Worm (Caenorhabditis elegans) whole organism, midembryonic: ENCODE measurements around the gene C17B7.9.
"Not testable (repeated sequence)": the region's sequence is repeated elsewhere in the genome, so short reads cannot be mapped to it uniquely, and the experiment has no call there.

ENCODE experiments used
- T22C8.4 ChIP-seq: fragments of 200-800 bp; sonication (Bioruptor generic); IDR thresholded peaks from 2 replicates; pipeline ENCODE4 v1.3.6; 2022; ENCODE audit warnings: missing genetic modification characterization, missing compliant biosample characterization
- cog-1 ChIP-seq: sonication (generic microtip); optimal IDR thresholded peaks from 2 replicates; lab custom pipeline; 2016; ENCODE audit warnings: missing genetic modification characterization, missing compliant biosample characterization
- flt-1 ChIP-seq: fragments of 200-800 bp; sonication (Bioruptor generic); IDR thresholded peaks from 2 replicates; pipeline ENCODE4 v1.3.6; 2022; ENCODE audit warnings: missing genetic modification characterization, missing compliant biosample characterization
- klf-2 ChIP-seq: fragments of 200-800 bp; sonication (Bioruptor generic); conservative IDR thresholded peaks from 2 replicates; pipeline ENCODE4 v1.3.6; 2022; ENCODE audit warnings: missing genetic modification reagents, missing genetic modification characterization, missing compliant biosample characterization
- med-1 ChIP-seq: sonication (generic microtip); optimal IDR thresholded peaks from 2 replicates; lab custom pipeline; 2017; ENCODE audit warnings: missing genetic modification characterization, mild to moderate bottlenecking, missing compliant biosample characterization, antibody characterized with exemption, missing genetic modification reagents; ENCODE audit not compliant: insufficient read depth
- ref-1 ChIP-seq: fragments of 200-800 bp; sonication (Bioruptor generic); conservative IDR thresholded peaks from 2 replicates; pipeline ENCODE4 v1.3.6; 2022; ENCODE audit warnings: missing genetic modification reagents, missing genetic modification characterization, missing compliant biosample characterization
- tab-1 ChIP-seq: fragments of 200-800 bp; sonication (Bioruptor generic); IDR thresholded peaks from 2 replicates; pipeline ENCODE4 v1.3.6; 2022; ENCODE audit warnings: missing genetic modification characterization, missing compliant biosample characterization
- ztf-23 ChIP-seq: fragments of 200-800 bp; sonication (Bioruptor generic); IDR thresholded peaks from 2 replicates; pipeline ENCODE4 v1.3.6; 2022; ENCODE audit warnings: missing genetic modification reagents, missing genetic modification characterization, missing compliant biosample characterization
- ztf-29 ChIP-seq: fragments of 200-800 bp; sonication (Bioruptor generic); IDR thresholded peaks from 2 replicates; pipeline ENCODE4 v1.3.6; 2022; ENCODE audit warnings: missing genetic modification reagents, missing genetic modification characterization, missing compliant biosample characterization

The C17B7.9 gene

ce11 chrV:3332023-3332422 is at the start of gene C17B7.9:
C17B7.9 (minus strand) TSS chrV:3332123.
- no peak for TF ChIP-seq T22C8.4
- TF ChIP-seq cog-1 (tag; lab: Kevin White, UChicago), result no peak
- TF ChIP-seq med-1 (GFP tag; lab: Kevin White, UChicago), result no peak
- TF ChIP-seq ref-1 (GFP tag; lab: Robert Waterston, UW), result no peak
- TF ChIP-seq ztf-23 (GFP tag; lab: Robert Waterston, UW), result no peak
- no peak for TF ChIP-seq flt-1 (GFP tag; lab: Robert Waterston, UW)
- no peak for TF ChIP-seq tab-1 (GFP tag; lab: Robert Waterston, UW)
- no peak for TF ChIP-seq klf-2 (GFP tag; lab: Robert Waterston, UW)
- TF ChIP-seq ztf-29 (GFP tag; lab: Robert Waterston, UW), result no peak

ce11 chrV:3376973-3377372 is 45.0 kb upstream of the C17B7.9 start, which contains the start of gene srbc-2:
srbc-2 (minus strand) TSS chrV:3377073.
- no peak for TF ChIP-seq ztf-23 (GFP tag; lab: Robert Waterston, UW)
- no peak for TF ChIP-seq T22C8.4
- TF ChIP-seq tab-1 (GFP tag; lab: Robert Waterston, UW), result no peak
- no peak for TF ChIP-seq ztf-29 (GFP tag; lab: Robert Waterston, UW)
- no peak for TF ChIP-seq cog-1 (tag; lab: Kevin White, UChicago)
- no peak for TF ChIP-seq ref-1 (GFP tag; lab: Robert Waterston, UW)
- TF ChIP-seq klf-2 (GFP tag; lab: Robert Waterston, UW), result no peak
- no peak for TF ChIP-seq med-1 (GFP tag; lab: Kevin White, UChicago)
- TF ChIP-seq flt-1 (GFP tag; lab: Robert Waterston, UW), result no peak

- no peak for TF ChIP-seq ztf-29 (GFP tag; lab: Robert Waterston, UW)
Observed at ce11 chrV:3372673-3373072, 40.8 kb upstream of the C17B7.9 start, which contains the start of gene srx-121. srx-121 (minus strand) TSS chrV:3372773.

ce11 chrV:3367773-3368172 is 35.9 kb upstream of the C17B7.9 start, which contains the start of gene C04E12.2:
C04E12.2 (plus strand) TSS chrV:3368073.
- TF ChIP-seq ztf-23, tab-1, klf-2 (GFP tag; lab: Robert Waterston, UW): not testable (repeated sequence)

ce11 chrV:3362475-3362874 is 30.6 kb upstream of the C17B7.9 start, which contains the start of gene C04E12.4:
C04E12.4 (plus strand) TSS chrV:3362775.
- no peak for TF ChIP-seq cog-1 (tag; lab: Kevin White, UChicago)
- no peak for TF ChIP-seq klf-2 (GFP tag; lab: Robert Waterston, UW)
- no peak for TF ChIP-seq tab-1 (GFP tag; lab: Robert Waterston, UW)
- no peak for TF ChIP-seq flt-1 (GFP tag; lab: Robert Waterston, UW)
- TF ChIP-seq ztf-23 (GFP tag; lab: Robert Waterston, UW), result no peak
- no peak for TF ChIP-seq ztf-29 (GFP tag; lab: Robert Waterston, UW)
- no peak for TF ChIP-seq med-1 (GFP tag; lab: Kevin White, UChicago)
- no peak for TF ChIP-seq ref-1 (GFP tag; lab: Robert Waterston, UW)

ce11 chrV:3361633-3362032 is 29.7 kb upstream of the C17B7.9 start:
- TF ChIP-seq med-1 (GFP tag; lab: Kevin White, UChicago), result no peak

- TF ChIP-seq flt-1 (GFP tag; lab: Robert Waterston, UW) (no peak), med-1 (GFP tag; lab: Kevin White, UChicago) (no peak), T22C8.4 (no peak), ref-1 (GFP tag; lab: Robert Waterston, UW) (no peak), ztf-29 (GFP tag; lab: Robert Waterston, UW) (no peak), klf-2 (GFP tag; lab: Robert Waterston, UW) (no peak), ztf-23 (GFP tag; lab: Robert Waterston, UW) (no peak), tab-1 (GFP tag; lab: Robert Waterston, UW) (no peak), cog-1 (tag; lab: Kevin White, UChicago) (no peak)
Observed at ce11 chrV:3358267-3358666, 26.3 kb upstream of the C17B7.9 start, which contains the start of gene C04E12.5. C04E12.5 (plus strand) TSS chrV:3358567.

- TF ChIP-seq ztf-29 (GFP tag; lab: Robert Waterston, UW), result no peak
- no peak for TF ChIP-seq flt-1 (GFP tag; lab: Robert Waterston, UW)
- no peak for TF ChIP-seq klf-2 (GFP tag; lab: Robert Waterston, UW)
- no peak for TF ChIP-seq cog-1 (tag; lab: Kevin White, UChicago)
- no peak for TF ChIP-seq tab-1 (GFP tag; lab: Robert Waterston, UW)
- TF ChIP-seq T22C8.4, result no peak
- no peak for TF ChIP-seq ztf-23 (GFP tag; lab: Robert Waterston, UW)
- TF ChIP-seq med-1 (GFP tag; lab: Kevin White, UChicago), result no peak
- TF ChIP-seq ref-1 (GFP tag; lab: Robert Waterston, UW), result no peak
Observed at ce11 chrV:3357106-3357505, 25.2 kb upstream of the C17B7.9 start, which contains the start of gene scrm-3. scrm-3 (minus strand) TSS chrV:3357206.

- TF ChIP-seq flt-1 (GFP tag; lab: Robert Waterston, UW) (no peak), ztf-23 (GFP tag; lab: Robert Waterston, UW) (no peak), ref-1 (GFP tag; lab: Robert Waterston, UW) (no peak), klf-2 (GFP tag; lab: Robert Waterston, UW) (no peak), T22C8.4 (no peak), cog-1 (tag; lab: Kevin White, UChicago) (no peak), ztf-29 (GFP tag; lab: Robert Waterston, UW) (no peak), med-1 (GFP tag; lab: Kevin White, UChicago) (no peak), tab-1 (GFP tag; lab: Robert Waterston, UW) (no peak)
Observed at ce11 chrV:3355544-3355943, 23.6 kb upstream of the C17B7.9 start.

ce11 chrV:3352925-3353324 is 21.0 kb upstream of the C17B7.9 start, which contains the start of gene C17B7.12:
C17B7.12 (plus strand) TSS chrV:3353225.
- no peak for TF ChIP-seq T22C8.4
- no peak for TF ChIP-seq ztf-29 (GFP tag; lab: Robert Waterston, UW)
- TF ChIP-seq tab-1 (GFP tag; lab: Robert Waterston, UW), result no peak
- TF ChIP-seq ref-1 (GFP tag; lab: Robert Waterston, UW), result no peak
- no peak for TF ChIP-seq med-1 (GFP tag; lab: Kevin White, UChicago)
- no peak for TF ChIP-seq cog-1 (tag; lab: Kevin White, UChicago)
- no peak for TF ChIP-seq ztf-23 (GFP tag; lab: Robert Waterston, UW)
- no peak for TF ChIP-seq flt-1 (GFP tag; lab: Robert Waterston, UW)
- no peak for TF ChIP-seq klf-2 (GFP tag; lab: Robert Waterston, UW)
